Fruit fly (Drosophila melanogaster) whole organism, prepupa: ENCODE data around the gene Hr4.

ENCODE experiments used
- Blimp-1 ChIP-seq: fragments of 200-800 bp; sonication (Bioruptor generic); optimal IDR thresholded peaks from 3 replicates; lab custom pipeline; 2017; ENCODE audit warnings: missing biosample characterization, missing genetic modification characterization, mild to moderate bottlenecking, moderate library complexity, missing genetic modification reagents
- CG11762 ChIP-seq: fragments of 200-800 bp; sonication (Bioruptor generic); optimal IDR thresholded peaks from 3 replicates; lab custom pipeline; 2016; ENCODE audit warnings: missing biosample characterization, missing genetic modification characterization; ENCODE audit not compliant: insufficient read depth
- CG32006 ChIP-seq: fragments of 200-800 bp; sonication (Bioruptor generic); optimal IDR thresholded peaks from 3 replicates; lab custom pipeline; 2017; ENCODE audit warnings: missing biosample characterization, mild to moderate bottlenecking, missing genetic modification characterization
- CG7368 ChIP-seq: fragments of 200-800 bp; sonication (Bioruptor generic); optimal IDR thresholded peaks from 3 replicates; lab custom pipeline; 2016; ENCODE audit warnings: missing biosample characterization, missing genetic modification characterization
- Eip75B ChIP-seq: fragments of 200-800 bp; sonication (Bioruptor generic); optimal IDR thresholded peaks from 3 replicates; lab custom pipeline; 2016; ENCODE audit warnings: missing biosample characterization, missing genetic modification characterization
- Gug ChIP-seq: fragments of 200-800 bp; sonication (Bioruptor generic); IDR thresholded peaks from 2 replicates; pipeline ENCODE4 v1.3.6; 2022; ENCODE audit warnings: missing biosample characterization, missing genetic modification characterization
- Lpt ChIP-seq: fragments of 200-800 bp; sonication (Bioruptor generic); optimal IDR thresholded peaks from 3 replicates; lab custom pipeline; 2016; ENCODE audit warnings: missing biosample characterization, missing genetic modification characterization
- Met ChIP-seq: fragments of 200-800 bp; sonication (Bioruptor generic); optimal IDR thresholded peaks from 3 replicates; lab custom pipeline; 2016; ENCODE audit warnings: missing biosample characterization, missing genetic modification characterization
- OdsH ChIP-seq: fragments of 200-800 bp; sonication (Bioruptor generic); optimal IDR thresholded peaks from 3 replicates; lab custom pipeline; 2016; ENCODE audit warnings: missing biosample characterization, missing genetic modification characterization
- achi ChIP-seq: fragments of 200-800 bp; sonication (Bioruptor generic); optimal IDR thresholded peaks from 3 replicates; lab custom pipeline; 2016; ENCODE audit warnings: missing biosample characterization, missing genetic modification characterization
- svp ChIP-seq: fragments of 200-800 bp; sonication (Bioruptor generic); peaks from one replicate; lab custom pipeline; 2016; ENCODE audit warnings: missing biosample characterization, missing genetic modification characterization
- topi ChIP-seq: fragments of 200-800 bp; sonication (Bioruptor generic); optimal IDR thresholded peaks from 3 replicates; lab custom pipeline; 2016; ENCODE audit warnings: missing biosample characterization, missing genetic modification characterization

dm6 chrX:1995653-1996052 is 53.9 kb downstream of the Hr4 start:
- no peak for TF ChIP-seq achi (GFP tag; lab: Kevin White, UChicago)
- no peak for TF ChIP-seq Lpt (GFP tag; lab: Kevin White, UChicago)
- TF ChIP-seq svp (GFP tag; lab: Kevin White, UChicago) = no peak
- no peak for TF ChIP-seq Eip75B (GFP tag; lab: Kevin White, UChicago)
- TF ChIP-seq OdsH = no peak
- TF ChIP-seq topi (GFP tag; lab: Kevin White, UChicago) = no peak
- TF ChIP-seq CG11762 = no peak
- TF ChIP-seq Gug = no peak
- no peak for TF ChIP-seq CG7368 (GFP tag; lab: Kevin White, UChicago)
- no peak for TF ChIP-seq Blimp-1 (GFP tag; lab: Kevin White, UChicago)
- TF ChIP-seq Met (GFP tag; lab: Kevin White, UChicago) = no peak
- no peak for TF ChIP-seq CG32006 (GFP tag; lab: Kevin White, UChicago)
